Worm (Caenorhabditis elegans): ENCODE measurements around the gene nhr-204.

Gene nhr-204

DNA sequence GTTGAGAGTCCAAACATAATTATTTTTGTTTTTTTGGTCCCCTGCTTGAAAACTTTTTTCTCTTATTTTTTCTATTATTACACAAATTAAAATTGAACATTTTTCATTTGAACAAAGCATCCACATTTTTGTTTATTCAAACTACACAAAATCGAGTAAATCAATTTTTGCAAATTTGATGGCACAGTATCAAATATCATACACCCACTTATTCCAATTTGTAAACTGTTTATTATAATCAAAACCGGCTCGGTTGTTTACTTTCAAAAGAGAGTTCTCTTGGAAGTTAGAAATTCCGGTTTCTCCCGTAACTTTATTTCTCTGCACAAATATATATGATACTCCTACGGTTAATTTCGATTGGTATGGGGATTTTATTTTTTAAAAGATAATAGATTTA lies 9.4 kb upstream of the nhr-204 start, which contains the start of gene lgc-26:
Gene lgc-26 (plus strand): TSS at position 301 of the 400 bp plus-strand sequence.
- no peak for TF ChIP-seq jun-1 (tag; optimal IDR thresholded peaks at IDR 0.05)
- no peak for TF ChIP-seq arid-1 (GFP tag; conservative IDR thresholded peaks at IDR 0.05)
- TF ChIP-seq gei-8 (GFP tag; optimal IDR thresholded peaks at IDR 0.05): no peak
- no peak for TF ChIP-seq egl-43 (GFP tag; IDR thresholded peaks at IDR 0.05)
- TF ChIP-seq dmd-6 (GFP tag; IDR thresholded peaks at IDR 0.05): no peak
- no peak for TF ChIP-seq lin-29 (GFP tag; IDR thresholded peaks at IDR 0.05)

ce11 chrV:265062-265963 lies 6.7 kb upstream of the nhr-204 start:
- TF ChIP-seq ZK546.5 (tag; optimal IDR thresholded peaks at IDR 0.05) (peak in 1 of 2 experiments; percentile 48), aha-1 (tag) (peak; percentile 24)

DNA sequence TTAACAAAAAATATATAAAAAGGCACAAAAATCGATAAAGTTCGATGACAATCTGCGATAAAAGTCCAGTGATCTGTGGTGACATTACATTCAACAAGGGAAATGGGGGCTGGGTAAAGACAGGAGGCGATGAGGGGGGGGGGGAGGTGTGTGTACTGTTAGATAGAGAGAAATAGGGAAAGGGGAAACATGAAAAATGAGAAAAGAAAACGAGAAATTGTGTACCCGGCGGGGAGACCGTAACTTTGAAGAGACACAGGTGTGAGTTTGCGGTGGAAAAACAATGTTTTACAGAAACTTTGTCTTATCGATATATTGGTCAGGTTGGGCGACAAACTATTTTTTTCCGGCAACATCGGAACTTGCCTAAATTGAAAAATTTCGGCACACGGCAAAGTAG lies 1.7 kb upstream of the nhr-204 start:
- TF ChIP-seq nhr-28 (tag; optimal IDR thresholded peaks at IDR 0.05) (peak; percentile 41), dve-1 (tag; optimal IDR thresholded peaks at IDR 0.05; ENCODE audit: insufficient read depth) (peak; percentile 37), zfp-3 (GFP tag; conservative IDR thresholded peaks at IDR 0.05) (no peak), ztf-11 (tag; optimal IDR thresholded peaks at IDR 0.05) (no peak), pha-4 (GFP tag; IDR thresholded peaks at IDR 0.05) (0 out of 2 replicates have a peak, but pooled peaks have one; percentile 10), pha-4 (tag; optimal IDR thresholded peaks at IDR 0.05) (no peak), daf-16 (GFP tag; optimal IDR thresholded peaks at IDR 0.05) (no peak), daf-16 (tag; optimal IDR thresholded peaks at IDR 0.05) (peak; percentile 73), nhr-77 (tag; optimal IDR thresholded peaks at IDR 0.05) (peak; percentile 12), aly-2 (tag; optimal IDR thresholded peaks at IDR 0.05) (no peak)

ce11 chrV:254591-254990 lies 4.0 kb downstream of the nhr-204 start, which contains the start of gene str-121:
TSS of gene str-121 (minus strand) at chrV:254691.
- TF ChIP-seq cey-2 (tag; optimal IDR thresholded peaks at IDR 0.05; ENCODE audit: borderline replicate concordance, insufficient read depth) (no peak), unc-62 (GFP tag; optimal IDR thresholded peaks at IDR 0.05 in 1 of 2) (peak in 1 of 2 experiments; percentile 0), unc-62 (tag; optimal IDR thresholded peaks at IDR 0.05) (no peak)

DNA sequence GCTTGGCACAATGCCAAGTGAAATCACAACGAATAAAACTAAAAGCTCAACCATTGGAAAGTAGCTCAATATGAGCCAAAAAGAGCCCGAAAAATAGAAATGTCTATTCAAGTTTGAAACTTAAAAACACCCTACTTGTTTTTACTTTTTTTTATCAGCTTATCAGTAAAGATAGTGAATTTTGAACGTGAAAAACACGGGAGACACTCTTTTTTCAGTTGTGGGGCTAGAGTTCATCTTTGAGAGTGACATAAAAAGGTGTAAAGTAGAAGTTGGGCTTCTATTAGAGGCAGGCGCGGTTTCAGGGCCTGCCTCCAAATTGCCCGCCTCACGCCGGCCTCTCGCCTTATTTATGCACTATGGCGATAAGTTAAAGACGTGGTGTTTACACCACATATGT lies 7.0 kb downstream of the nhr-204 start, which contains the start of gene oac-39:
Gene oac-39 (minus strand): TSS at position 101 of the 400 bp plus-strand sequence.
- TF ChIP-seq ZK337.2 (GFP tag; IDR thresholded peaks at IDR 0.05): no peak
- TF ChIP-seq spr-3 (GFP tag; optimal IDR thresholded peaks at IDR 0.05): no peak
- TF ChIP-seq spr-1 (tag; optimal IDR thresholded peaks at IDR 0.05): no peak
- no peak for TF ChIP-seq fos-1 (tag; optimal IDR thresholded peaks at IDR 0.05)
- TF ChIP-seq R02D3.7 (tag; optimal IDR thresholded peaks at IDR 0.05): no peak
- no peak for TF ChIP-seq dpl-1 (GFP tag; optimal IDR thresholded peaks at IDR 0.05)
- TF ChIP-seq T20F7.1 (GFP tag; optimal IDR thresholded peaks at IDR 0.05): no peak
- no peak for TF ChIP-seq tag-97 (GFP tag; IDR thresholded peaks at IDR 0.05)
- TF ChIP-seq lin-13 (GFP tag; optimal IDR thresholded peaks at IDR 0.05): no peak
- no peak for TF ChIP-seq ceh-32 (tag; optimal IDR thresholded peaks at IDR 0.05; ENCODE audit: poor library complexity)
- TF ChIP-seq daf-19 (GFP tag; conservative IDR thresholded peaks at IDR 0.05): no peak
- no peak for TF ChIP-seq F49E8.2 (tag; optimal IDR thresholded peaks at IDR 0.05; ENCODE audit: borderline replicate concordance)
- no peak for TF ChIP-seq Y75B8A.6 (GFP tag; IDR thresholded peaks at IDR 0.05)
- no peak for TF ChIP-seq nhr-77 (tag; optimal IDR thresholded peaks at IDR 0.05)
- no peak for TF ChIP-seq lim-7 (GFP tag; IDR thresholded peaks at IDR 0.05)
- no peak for TF ChIP-seq php-3 (GFP tag; IDR thresholded peaks at IDR 0.05)
- no peak for TF ChIP-seq madf-5 (GFP tag; IDR thresholded peaks at IDR 0.05)
- TF ChIP-seq saeg-2 (GFP tag; IDR thresholded peaks at IDR 0.05): no peak

Measured in whole organism, L4 larva.